Fruit fly (Drosophila melanogaster) whole organism, wandering third instar larva: ENCODE measurements around the gene mu2.

Experiments
- Abd-B ChIP-seq: fragments of >200 bp; optimal IDR thresholded peaks from 2 replicates; lab custom pipeline; 2017; ENCODE audit warnings: missing biosample characterization, missing genetic modification characterization
- HLH106 ChIP-seq: fragments of 200-800 bp; optimal IDR thresholded peaks from 3 replicates; lab custom pipeline; 2019; ENCODE audit warnings: missing biosample characterization, mild to moderate bottlenecking, missing genetic modification characterization, moderate library complexity
- Hr83 ChIP-seq: fragments of 200-300 bp; sonication (Bioruptor generic); optimal IDR thresholded peaks from 2 replicates; lab custom pipeline; 2016; ENCODE audit warnings: missing biosample characterization, mild to moderate bottlenecking, missing genetic modification characterization, moderate library complexity; ENCODE audit not compliant: poor library complexity, severe bottlenecking
- Mio ChIP-seq: sonication (Bioruptor generic); optimal IDR thresholded peaks from 2 replicates; lab custom pipeline; 2016; ENCODE audit warnings: missing biosample characterization, missing genetic modification characterization
- dmrt93B ChIP-seq: fragments of 200-800 bp; sonication (Bioruptor generic); optimal IDR thresholded peaks from 2 replicates; lab custom pipeline; 2018; ENCODE audit warnings: missing biosample characterization, mild to moderate bottlenecking, missing genetic modification characterization
- lola ChIP-seq: fragments of >200 bp; optimal IDR thresholded peaks from 2 replicates; lab custom pipeline; 2017; ENCODE audit warnings: missing biosample characterization, missing genetic modification characterization
- usp ChIP-seq: fragments of >200 bp; optimal IDR thresholded peaks from 2 replicates; lab custom pipeline; 2017; ENCODE audit warnings: missing biosample characterization, missing genetic modification characterization

dm6 chr3L:1916617-1917016 lies 30.7 kb downstream of the mu2 start:
- TF ChIP-seq lola (GFP tag; lab: Kevin White, UChicago) (no peak), Mio (no peak), Abd-B (no peak), dmrt93B (GFP tag; lab: Kevin White, UChicago) (no peak), Hr83 (GFP tag; lab: Kevin White, UChicago) (no peak), usp (GFP tag; lab: Kevin White, UChicago) (no peak), HLH106 (tag; lab: Kevin White, UChicago) (no peak)
